Worm (Caenorhabditis elegans): ENCODE data around the gene tag-234.

Gene tag-234

ce11 chrII:5871508-5871907, 7.5 kb downstream of the tag-234 start (continued):
- TF ChIP-seq mbf-1 (tag; optimal IDR thresholded peaks at IDR 0.05): no peak
- TF ChIP-seq sem-4 (tag; optimal IDR thresholded peaks at IDR 0.05): no peak
- TF ChIP-seq ceh-16 (tag; optimal IDR thresholded peaks at IDR 0.05): no peak
- no peak for TF ChIP-seq crh-2 (tag; optimal IDR thresholded peaks at IDR 0.05)
- TF ChIP-seq ztf-1 (GFP tag; conservative IDR thresholded peaks at IDR 0.05): no peak

- no peak for TF ChIP-seq ZK546.5 (tag; optimal IDR thresholded peaks at IDR 0.05)
- TF ChIP-seq blmp-1 (tag; optimal IDR thresholded peaks at IDR 0.05; ENCODE audit: insufficient read depth): no peak
- TF ChIP-seq F13H6.1 (tag; optimal IDR thresholded peaks at IDR 0.05): no peak
- TF ChIP-seq dmd-4 (tag; optimal IDR thresholded peaks at IDR 0.05): no peak
- no peak for TF ChIP-seq nhr-10 (tag; optimal IDR thresholded peaks at IDR 0.05)
- TF ChIP-seq unc-39 (tag; optimal IDR thresholded peaks at IDR 0.05): no peak
- peak; percentile 53 for TF ChIP-seq fos-1 (tag; optimal IDR thresholded peaks at IDR 0.05)
- no peak for TF ChIP-seq R02D3.7 (tag; optimal IDR thresholded peaks at IDR 0.05)
Observed at ce11 chrII:5872414-5872813, 8.4 kb downstream of the tag-234 start.

ce11 chrII:5873564-5874070, 9.6 kb downstream of the tag-234 start, which contains the start of gene tex-2:
TSS of gene tex-2 (minus strand) at chrII:5873614.
- TF ChIP-seq elt-3 (tag; optimal IDR thresholded peaks at IDR 0.05) (no peak), unc-39 (tag; optimal IDR thresholded peaks at IDR 0.05) (no peak), lin-11 (tag; optimal IDR thresholded peaks at IDR 0.05) (no peak), F13H6.1 (tag; optimal IDR thresholded peaks at IDR 0.05) (peak; percentile 32), skn-1 (tag; optimal IDR thresholded peaks at IDR 0.05) (no peak), peb-1 (tag; optimal IDR thresholded peaks at IDR 0.05) (no peak), blmp-1 (tag; optimal IDR thresholded peaks at IDR 0.05; ENCODE audit: insufficient read depth) (no peak), nhr-23 (tag; optimal IDR thresholded peaks at IDR 0.05) (no peak), dmd-4 (tag; optimal IDR thresholded peaks at IDR 0.05) (no peak), ztf-4 (tag; optimal IDR thresholded peaks at IDR 0.05) (no peak), mbf-1 (tag; optimal IDR thresholded peaks at IDR 0.05) (no peak), sma-9 (GFP tag; optimal IDR thresholded peaks at IDR 0.05) (no peak), sma-9 (tag; optimal IDR thresholded peaks at IDR 0.05) (no peak), nhr-11 (tag; optimal IDR thresholded peaks at IDR 0.05) (no peak), ZK546.5 (tag; optimal IDR thresholded peaks at IDR 0.05) (no peak), Y55F3AM.14 (GFP tag; optimal IDR thresholded peaks at IDR 0.05) (no peak), sem-4 (tag; optimal IDR thresholded peaks at IDR 0.05) (no peak), nhr-237 (tag; optimal IDR thresholded peaks at IDR 0.05) (no peak), C34F6.9 (tag; optimal IDR thresholded peaks at IDR 0.05) (peak; percentile 34), fos-1 (tag; optimal IDR thresholded peaks at IDR 0.05) (peak; percentile 77), lsy-2 (tag; optimal IDR thresholded peaks at IDR 0.05) (peak in 1 of 2 experiments; percentile 33), unc-55 (GFP tag; optimal IDR thresholded peaks at IDR 0.05) (peak; percentile 55), R02D3.7 (tag; optimal IDR thresholded peaks at IDR 0.05) (no peak), nhr-6 (tag; optimal IDR thresholded peaks at IDR 0.05) (no peak), mdl-1 (tag; optimal IDR thresholded peaks at IDR 0.05) (no peak), nhr-129 (tag; optimal IDR thresholded peaks at IDR 0.05) (peak; percentile 48), aly-2 (tag; optimal IDR thresholded peaks at IDR 0.05) (no peak), alr-1 (tag; optimal IDR thresholded peaks at IDR 0.05) (no peak), ceh-82 (tag; optimal IDR thresholded peaks at IDR 0.05) (no peak), nhr-77 (tag; optimal IDR thresholded peaks at IDR 0.05) (no peak), unc-62 (GFP tag; optimal IDR thresholded peaks at IDR 0.05) (no peak), sma-3 (GFP tag; optimal IDR thresholded peaks at IDR 0.05) (no peak), nhr-21 (tag; optimal IDR thresholded peaks at IDR 0.05) (no peak), lin-13 (GFP tag; optimal IDR thresholded peaks at IDR 0.05) (peak; percentile 13), mab-5 (tag; optimal IDR thresholded peaks at IDR 0.05) (no peak), snpc-4 (tag; optimal IDR thresholded peaks at IDR 0.05) (no peak), ztf-1 (GFP tag; conservative IDR thresholded peaks at IDR 0.05) (no peak), ztf-11 (tag; optimal IDR thresholded peaks at IDR 0.05) (no peak), lin-39 (tag; optimal IDR thresholded peaks at IDR 0.05) (no peak), nhr-10 (tag; optimal IDR thresholded peaks at IDR 0.05) (no peak), egl-27 (tag; optimal IDR thresholded peaks at IDR 0.05) (no peak), gmeb-1 (tag; optimal IDR thresholded peaks at IDR 0.05) (no peak), zag-1 (tag; optimal IDR thresholded peaks at IDR 0.05) (peak; percentile 24), nhr-12 (tag; optimal IDR thresholded peaks at IDR 0.05) (no peak), crh-2 (tag; optimal IDR thresholded peaks at IDR 0.05) (peak; percentile 9)

Measured in whole organism, L2 larva.